Fruit fly (Drosophila melanogaster) whole organism, embryonic: ENCODE measurements around the gene rdog.

Experiments used
- CG17829 ChIP-seq: fragments of 200-800 bp; optimal IDR thresholded peaks from 2 replicates; lab custom pipeline; 2019; ENCODE audit warnings: missing biosample characterization, mild to moderate bottlenecking, missing genetic modification characterization, moderate library complexity
- CG4730 ChIP-seq: fragments of 200-800 bp; sonication (Bioruptor generic); IDR thresholded peaks from 2 replicates; pipeline ENCODE4 v1.3.6; 2022; ENCODE audit warnings: missing biosample characterization, missing genetic modification characterization
- HLHmδ ChIP-seq: fragments of 200-800 bp; sonication (Bioruptor generic); optimal IDR thresholded peaks from 2 replicates; lab custom pipeline; 2018; ENCODE audit warnings: missing biosample characterization, mild to moderate bottlenecking, missing genetic modification characterization, moderate library complexity
- Hmx ChIP-seq: fragments of 200-800 bp; sonication (Bioruptor generic); optimal IDR thresholded peaks from 2 replicates; lab custom pipeline; 2016; ENCODE audit warnings: missing biosample characterization, missing genetic modification characterization
- cad ChIP-seq: fragments of >200 bp; optimal IDR thresholded peaks from 2 replicates; lab custom pipeline; 2017; ENCODE audit warnings: missing biosample characterization, missing genetic modification characterization
- kay ChIP-seq: fragments of 200-800 bp; sonication (Bioruptor generic); optimal IDR thresholded peaks from 2 replicates; lab custom pipeline; 2016; ENCODE audit warnings: missing biosample characterization, missing genetic modification characterization
- salm ChIP-seq: fragments of 200-800 bp; sonication (Bioruptor generic); optimal IDR thresholded peaks from 2 replicates; lab custom pipeline; 2018; ENCODE audit warnings: missing biosample characterization, mild to moderate bottlenecking, missing genetic modification characterization
- trem ChIP-seq: fragments of 200-800 bp; optimal IDR thresholded peaks from 3 replicates; lab custom pipeline; 2019; ENCODE audit warnings: missing biosample characterization, mild to moderate bottlenecking, missing genetic modification characterization, moderate library complexity

DNA sequence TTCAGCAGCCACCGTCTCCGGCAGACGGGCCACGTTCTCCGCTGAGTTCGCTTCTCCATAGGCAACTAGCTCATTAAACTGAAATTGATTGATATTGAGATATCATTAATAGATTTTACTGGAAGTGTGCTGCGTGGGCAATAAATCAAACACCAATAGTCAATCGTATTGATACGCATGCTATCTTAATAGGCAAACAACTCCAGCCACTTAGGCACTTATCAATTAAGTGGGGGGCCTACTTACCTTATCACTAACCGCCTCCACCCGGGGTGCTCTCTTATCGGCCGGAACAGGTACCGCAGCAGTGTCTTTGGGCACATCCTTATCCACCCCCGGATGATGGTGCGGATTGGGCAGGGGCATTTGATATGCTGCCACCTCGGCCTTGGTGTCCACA, 46.1 kb upstream of the rdog start:
- no peak for TF ChIP-seq HLHmδ (GFP tag; lab: Kevin White, UChicago)
- no peak for TF ChIP-seq trem (tag; lab: Kevin White, UChicago)
- no peak for TF ChIP-seq kay
- TF ChIP-seq CG4730 (GFP tag; lab: Robert Waterston, UW) = no peak
- TF ChIP-seq Hmx (GFP tag; lab: Kevin White, UChicago) = no peak
- TF ChIP-seq cad (GFP tag; lab: Kevin White, UChicago) = no peak
- TF ChIP-seq CG17829 = no peak
- no peak for TF ChIP-seq salm (tag; lab: Kevin White, UChicago)
